Fruit fly (Drosophila melanogaster) whole organism, adult: ENCODE results near the gene CG5390.
A peak's percentile ranks its signal among the peaks of the same experiment; 100 is the strongest.

ENCODE experiments used
- CG11617 ChIP-seq: fragments of 200-800 bp; sonication (Bioruptor generic); optimal IDR thresholded peaks from 2 replicates; lab custom pipeline; 2017; ENCODE audit warnings: mild to moderate bottlenecking, missing biosample characterization, missing genetic modification reagents, missing genetic modification characterization
- CG12768 ChIP-seq: fragments of 200-800 bp; sonication (Bioruptor generic); optimal IDR thresholded peaks from 2 replicates; lab custom pipeline; 2017; ENCODE audit warnings: missing biosample characterization, missing genetic modification characterization, mild to moderate bottlenecking, moderate library complexity, missing genetic modification reagents
- CG14711 ChIP-seq: fragments of 200-800 bp; sonication (Bioruptor generic); optimal IDR thresholded peaks from 2 replicates; lab custom pipeline; 2018; ENCODE audit warnings: missing biosample characterization, mild to moderate bottlenecking, missing genetic modification characterization, moderate library complexity
- CG1620 ChIP-seq: fragments of 200-800 bp; sonication (Bioruptor generic); optimal IDR thresholded peaks from 2 replicates; lab custom pipeline; 2016; ENCODE audit warnings: missing biosample characterization, missing genetic modification characterization
- CG33017 ChIP-seq: fragments of 200-800 bp; sonication (Bioruptor generic); optimal IDR thresholded peaks from 2 replicates; lab custom pipeline; 2018; ENCODE audit warnings: missing biosample characterization, mild to moderate bottlenecking, missing genetic modification characterization, moderate library complexity
- CG5204 ChIP-seq: fragments of 200-800 bp; sonication (Bioruptor generic); optimal IDR thresholded peaks from 2 replicates; lab custom pipeline; 2016; ENCODE audit warnings: missing biosample characterization, missing genetic modification characterization
- CG7045 ChIP-seq: fragments of 200-800 bp; sonication (Bioruptor generic); optimal IDR thresholded peaks from 2 replicates; lab custom pipeline; 2017; ENCODE audit warnings: missing biosample characterization, mild to moderate bottlenecking, missing genetic modification characterization
- CG7101 ChIP-seq: fragments of 200-800 bp; sonication (Bioruptor generic); optimal IDR thresholded peaks from 2 replicates; lab custom pipeline; 2018; ENCODE audit warnings: missing biosample characterization, mild to moderate bottlenecking, missing genetic modification characterization, moderate library complexity
- Clk ChIP-seq: fragments of 200-800 bp; sonication (Bioruptor generic); optimal IDR thresholded peaks from 2 replicates; lab custom pipeline; 2017; ENCODE audit warnings: missing biosample characterization, missing genetic modification characterization
- Crg-1 ChIP-seq: fragments of 200-800 bp; sonication (Bioruptor generic); optimal IDR thresholded peaks from 2 replicates; lab custom pipeline; 2016; ENCODE audit warnings: missing biosample characterization, missing genetic modification characterization
- Hr96 ChIP-seq: fragments of 200-800 bp; sonication (Bioruptor generic); optimal IDR thresholded peaks from 2 replicates; lab custom pipeline; 2016; ENCODE audit warnings: missing biosample characterization, missing genetic modification characterization
- Mnt ChIP-seq: fragments of 200-800 bp; sonication (Bioruptor generic); optimal IDR thresholded peaks from 2 replicates; lab custom pipeline; 2016; ENCODE audit warnings: missing biosample characterization, mild to moderate bottlenecking, missing genetic modification characterization
- bab1 ChIP-seq: fragments of 200-800 bp; sonication (Bioruptor generic); optimal IDR thresholded peaks from 3 replicates; lab custom pipeline; 2019; ENCODE audit warnings: missing biosample characterization, mild to moderate bottlenecking, missing genetic modification characterization, moderate library complexity
- cic ChIP-seq: fragments of 200-800 bp; sonication (Bioruptor generic); optimal IDR thresholded peaks from 2 replicates; lab custom pipeline; 2017; ENCODE audit warnings: missing biosample characterization, mild to moderate bottlenecking, missing genetic modification characterization, moderate library complexity
- cnc ChIP-seq, 2 experiments: fragments of >200 bp; optimal IDR thresholded peaks; 2 replicates each; lab custom pipeline; 2017
- kay ChIP-seq: fragments of 200-800 bp; sonication (Bioruptor generic); peaks from one replicate; lab custom pipeline; 2016; ENCODE audit warnings: missing biosample characterization, missing genetic modification characterization, borderline replicate concordance
- ovo ChIP-seq: fragments of 200-800 bp; sonication (Bioruptor generic); optimal IDR thresholded peaks from 2 replicates; lab custom pipeline; 2016; ENCODE audit warnings: missing biosample characterization, missing genetic modification characterization
- pad ChIP-seq: fragments of 200-800 bp; sonication (Bioruptor generic); optimal IDR thresholded peaks from 3 replicates; lab custom pipeline; 2017; ENCODE audit warnings: missing biosample characterization, missing genetic modification characterization, mild to moderate bottlenecking, moderate library complexity, missing genetic modification reagents
- tj ChIP-seq: fragments of 200-800 bp; sonication (Bioruptor generic); optimal IDR thresholded peaks from 3 replicates; lab custom pipeline; 2017; ENCODE audit warnings: missing biosample characterization, mild to moderate bottlenecking, missing genetic modification characterization, moderate library complexity
- toe ChIP-seq: fragments of 200-800 bp; sonication (Bioruptor generic); optimal IDR thresholded peaks from 2 replicates; lab custom pipeline; 2016; ENCODE audit warnings: missing biosample characterization, missing genetic modification characterization

Gene CG5390

dm6 chr2L:10333091-10333991 lies 26.9 kb upstream of the CG5390 start, which contains the start of gene GATAd:
GATAd (plus strand) TSS chr2L:10333734.
- TF ChIP-seq bab1 (peak; percentile 41), CG12768 (GFP tag; lab: Kevin White, UChicago) (peak; percentile 15), CG33017 (peak; percentile 30), Clk (GFP tag; lab: Kevin White, UChicago) (no peak), kay (GFP tag; lab: Kevin White, UChicago) (peak; percentile 98), CG14711 (tag; lab: Kevin White, UChicago) (no peak), Mnt (GFP tag; lab: Kevin White, UChicago) (peak; percentile 23), CG7045 (no peak), pad (GFP tag; lab: Kevin White, UChicago) (peak; percentile 38), CG7101 (tag; lab: Kevin White, UChicago) (peak; percentile 8)

- TF ChIP-seq CG5204 (GFP tag; lab: Kevin White, UChicago) (no peak), CG7045 (no peak), CG12768 (GFP tag; lab: Kevin White, UChicago) (no peak), ovo (GFP tag; lab: Kevin White, UChicago) (no peak), pad (GFP tag; lab: Kevin White, UChicago) (no peak), CG14711 (tag; lab: Kevin White, UChicago) (peak; percentile 26), cnc (optimal IDR thresholded peaks at IDR 0.05; lab: Kevin White, UChicago) (no peak), Mnt (GFP tag; lab: Kevin White, UChicago) (peak; percentile 10), toe (no peak), CG7101 (tag; lab: Kevin White, UChicago) (peak; percentile 44), CG33017 (peak; percentile 40), kay (GFP tag; lab: Kevin White, UChicago) (peak; percentile 0)
Measured at dm6 chr2L:10331066-10331847, 24.9 kb upstream of the CG5390 start, which contains the start of the genes Schip1 and Cox10. Schip1 (minus strand) TSS chr2L:10331116. Cox10 (plus strand) TSS chr2L:10331471.

- TF ChIP-seq cic, result no peak
- TF ChIP-seq CG33017, result no peak
- TF ChIP-seq Mnt (GFP tag; lab: Kevin White, UChicago), result no peak
- TF ChIP-seq kay (GFP tag; lab: Kevin White, UChicago), result peak; percentile 82
Measured at dm6 chr2L:10327790-10328189, 21.4 kb upstream of the CG5390 start, which contains the start of gene RnrL. RnrL (minus strand) TSS chr2L:10327943.

dm6 chr2L:10322773-10323487 lies 16.5 kb upstream of the CG5390 start, which contains the start of gene CG5381:
CG5381 (minus strand) TSS chr2L:10323102.
- TF ChIP-seq CG33017, result no peak
- no peak for TF ChIP-seq ovo (GFP tag; lab: Kevin White, UChicago)
- TF ChIP-seq toe, result no peak
- no peak for TF ChIP-seq CG14711 (tag; lab: Kevin White, UChicago)
- TF ChIP-seq kay (GFP tag; lab: Kevin White, UChicago), result peak; percentile 69
- no peak for TF ChIP-seq bab1
- no peak for TF ChIP-seq CG1620 (GFP tag; lab: Kevin White, UChicago)
- no peak for TF ChIP-seq CG12768 (GFP tag; lab: Kevin White, UChicago)

- TF ChIP-seq Mnt (GFP tag; lab: Kevin White, UChicago) (no peak), Hr96 (no peak), Clk (GFP tag; lab: Kevin White, UChicago) (no peak), CG5204 (GFP tag; lab: Kevin White, UChicago) (no peak), cic (no peak), Crg-1 (GFP tag; lab: Kevin White, UChicago) (no peak), CG1620 (GFP tag; lab: Kevin White, UChicago) (no peak), bab1 (no peak), CG7101 (tag; lab: Kevin White, UChicago) (no peak), kay (GFP tag; lab: Kevin White, UChicago) (no peak), toe (no peak), CG12768 (GFP tag; lab: Kevin White, UChicago) (no peak), cnc (optimal IDR thresholded peaks at IDR 0.05; lab: Kevin White, UChicago) (no peak), tj (GFP tag; lab: Kevin White, UChicago) (no peak), CG7045 (no peak), CG11617 (no peak)
Measured at dm6 chr2L:10322176-10322575, 15.8 kb upstream of the CG5390 start, which contains the start of gene CG4995. CG4995 (plus strand) TSS chr2L:10322476.

- TF ChIP-seq bab1 (peak; percentile 70), CG7101 (tag; lab: Kevin White, UChicago) (peak; percentile 25), cnc (optimal IDR thresholded peaks at IDR 0.05; lab: Kevin White, UChicago) (no peak), Clk (GFP tag; lab: Kevin White, UChicago) (no peak), tj (GFP tag; lab: Kevin White, UChicago) (peak; percentile 45), CG12768 (GFP tag; lab: Kevin White, UChicago) (peak; percentile 97), CG33017 (peak; percentile 82), pad (GFP tag; lab: Kevin White, UChicago) (no peak), kay (GFP tag; lab: Kevin White, UChicago) (peak; percentile 99), Crg-1 (GFP tag; lab: Kevin White, UChicago) (no peak), Mnt (GFP tag; lab: Kevin White, UChicago) (peak; percentile 47), cic (peak; percentile 90), CG14711 (tag; lab: Kevin White, UChicago) (peak; percentile 17), toe (peak; percentile 47), Hr96 (no peak), CG1620 (GFP tag; lab: Kevin White, UChicago) (no peak), CG5204 (GFP tag; lab: Kevin White, UChicago) (no peak), ovo (GFP tag; lab: Kevin White, UChicago) (peak; percentile 48), CG11617 (peak; percentile 36), CG7045 (no peak)
Measured at dm6 chr2L:10321612-10322011, 15.2 kb upstream of the CG5390 start.
